Fruit fly (Drosophila melanogaster) whole organism, embryonic: Measurements from ENCODE around the gene CG32147.
A peak's percentile ranks its signal among the peaks of the same experiment; 100 is the strongest.

ENCODE experiments used
- C15 ChIP-seq: fragments of 200-800 bp; sonication (Bioruptor generic); IDR thresholded peaks from 3 replicates; pipeline ENCODE4 v1.3.6; 2022; ENCODE audit warnings: missing biosample characterization, missing genetic modification characterization
- CG10366 ChIP-seq: fragments of 200-800 bp; sonication (Bioruptor generic); IDR thresholded peaks from 2 replicates; pipeline ENCODE4 v1.3.6; 2022; ENCODE audit warnings: missing biosample characterization, missing genetic modification characterization
- CG11093 ChIP-seq: fragments of 200-800 bp; sonication (Bioruptor generic); IDR thresholded peaks from 3 replicates; pipeline ENCODE4 v1.3.6; 2022; ENCODE audit warnings: missing biosample characterization, missing genetic modification characterization
- CG13123 ChIP-seq: fragments of 200-800 bp; sonication (Bioruptor generic); optimal IDR thresholded peaks from 2 replicates; lab custom pipeline; 2016; ENCODE audit warnings: missing biosample characterization, missing genetic modification characterization
- CG14050 ChIP-seq: fragments of 200-800 bp; sonication (Bioruptor generic); IDR thresholded peaks from 3 replicates; pipeline ENCODE4 v1.3.6; 2022; ENCODE audit warnings: missing biosample characterization, missing genetic modification characterization
- CG14710 ChIP-seq: fragments of 200-800 bp; sonication (Bioruptor generic); optimal IDR thresholded peaks from 3 replicates; lab custom pipeline; 2019; ENCODE audit warnings: missing biosample characterization, mild to moderate bottlenecking, missing genetic modification characterization, moderate library complexity
- CG15011 ChIP-seq: fragments of 200-800 bp; sonication (Bioruptor generic); optimal IDR thresholded peaks from 3 replicates; lab custom pipeline; 2018; ENCODE audit warnings: missing biosample characterization, mild to moderate bottlenecking, missing genetic modification characterization
- CG17359 ChIP-seq: fragments of 200-800 bp; sonication (Bioruptor generic); optimal IDR thresholded peaks from 3 replicates; lab custom pipeline; 2018; ENCODE audit warnings: missing biosample characterization, mild to moderate bottlenecking, missing genetic modification characterization, moderate library complexity
- CG17802 ChIP-seq: fragments of 200-800 bp; sonication (Bioruptor generic); optimal IDR thresholded peaks from 2 replicates; lab custom pipeline; 2018; ENCODE audit warnings: missing biosample characterization, mild to moderate bottlenecking, missing genetic modification characterization, moderate library complexity
- CG2889 ChIP-seq: fragments of 200-800 bp; sonication (Bioruptor generic); IDR thresholded peaks from 3 replicates; pipeline ENCODE4 v1.3.6; 2022; ENCODE audit warnings: missing biosample characterization, missing genetic modification characterization
- CG31365 ChIP-seq: fragments of 200-800 bp; sonication (Bioruptor generic); optimal IDR thresholded peaks from 2 replicates; lab custom pipeline; 2018; ENCODE audit warnings: missing biosample characterization, mild to moderate bottlenecking, missing genetic modification characterization
- CG32767 ChIP-seq: fragments of 200-800 bp; sonication (Bioruptor generic); IDR thresholded peaks from 2 replicates; pipeline ENCODE4 v1.3.6; 2022; ENCODE audit warnings: missing biosample characterization, missing genetic modification characterization
- CG3995 ChIP-seq: fragments of 200-800 bp; sonication (Bioruptor generic); optimal IDR thresholded peaks from 3 replicates; lab custom pipeline; 2016; ENCODE audit warnings: missing biosample characterization, missing genetic modification characterization
- CG4282 ChIP-seq: fragments of 200-800 bp; sonication (Bioruptor generic); optimal IDR thresholded peaks from 2 replicates; lab custom pipeline; 2016; ENCODE audit warnings: missing biosample characterization, missing genetic modification characterization
- CG5245 ChIP-seq: fragments of 200-800 bp; sonication (Bioruptor generic); optimal IDR thresholded peaks from 3 replicates; lab custom pipeline; 2016; ENCODE audit warnings: missing biosample characterization, missing genetic modification characterization
- CG6791 ChIP-seq: fragments of 200-800 bp; sonication (Bioruptor generic); IDR thresholded peaks from 3 replicates; pipeline ENCODE4 v1.3.6; 2022; ENCODE audit warnings: missing biosample characterization, missing genetic modification characterization; ENCODE audit not compliant: partially characterized antibody
- CTCF ChIP-seq: fragments of 200-800 bp; sonication (Bioruptor generic); optimal IDR thresholded peaks from 2 replicates; lab custom pipeline; 2017; ENCODE audit warnings: missing biosample characterization, mild to moderate bottlenecking, missing genetic modification characterization, moderate library complexity
- Dbx ChIP-seq: fragments of 200-800 bp; sonication (Bioruptor generic); IDR thresholded peaks from 3 replicates; pipeline ENCODE4 v1.3.6; 2022; ENCODE audit warnings: missing biosample characterization, missing genetic modification characterization
- Doc2 ChIP-seq: fragments of 200-800 bp; sonication (Bioruptor generic); IDR thresholded peaks from 2 replicates; pipeline ENCODE4 v1.3.6; 2022; ENCODE audit warnings: missing biosample characterization, missing genetic modification characterization
- GATAe ChIP-seq: fragments of 200-800 bp; sonication (Bioruptor generic); conservative IDR thresholded peaks from 2 replicates; pipeline ENCODE4 v1.3.6; 2022; ENCODE audit warnings: missing biosample characterization, missing genetic modification characterization
- HHEX ChIP-seq: fragments of 200-800 bp; sonication (Bioruptor generic); optimal IDR thresholded peaks from 3 replicates; lab custom pipeline; 2017; ENCODE audit warnings: missing biosample characterization, mild to moderate bottlenecking, missing genetic modification characterization, missing genetic modification reagents
- Hr3 ChIP-seq: fragments of 200-800 bp; sonication (Bioruptor generic); optimal IDR thresholded peaks from 3 replicates; lab custom pipeline; 2016; ENCODE audit warnings: missing biosample characterization, missing genetic modification characterization
- Hr39 ChIP-seq: fragments of >200 bp; optimal IDR thresholded peaks from 2 replicates; lab custom pipeline; 2017
- Hsf ChIP-seq: fragments of 200-800 bp; sonication (Bioruptor generic); optimal IDR thresholded peaks from 3 replicates; lab custom pipeline; 2016; ENCODE audit warnings: missing biosample characterization, missing genetic modification characterization
- Kr ChIP-seq: fragments of 200-800 bp; sonication (Bioruptor generic); optimal IDR thresholded peaks from 2 replicates; lab custom pipeline; 2017; ENCODE audit warnings: missing biosample characterization, mild to moderate bottlenecking, missing genetic modification characterization
- Nf-YC ChIP-seq: fragments of 200-800 bp; optimal IDR thresholded peaks from 3 replicates; lab custom pipeline; 2019; ENCODE audit warnings: missing biosample characterization, mild to moderate bottlenecking, missing genetic modification characterization, moderate library complexity
- Scr ChIP-seq: fragments of 200-800 bp; sonication (Bioruptor generic); IDR thresholded peaks from 2 replicates; pipeline ENCODE4 v1.3.6; 2022; ENCODE audit warnings: missing biosample characterization, missing genetic modification characterization; ENCODE audit not compliant: partially characterized antibody
- Sin3A ChIP-seq: fragments of >200 bp; optimal IDR thresholded peaks from 2 replicates; lab custom pipeline; 2018
- amos ChIP-seq: fragments of 200-800 bp; sonication (Bioruptor generic); IDR thresholded peaks from 2 replicates; pipeline ENCODE4 v1.3.6; 2022; ENCODE audit warnings: missing biosample characterization, missing genetic modification characterization; ENCODE audit not compliant: partially characterized antibody
- ato ChIP-seq: fragments of 200-800 bp; sonication (Bioruptor generic); IDR thresholded peaks from 2 replicates; pipeline ENCODE4 v1.3.6; 2022; ENCODE audit warnings: missing biosample characterization, missing genetic modification characterization; ENCODE audit not compliant: partially characterized antibody
- chinmo ChIP-seq: fragments of 200-800 bp; sonication (Bioruptor generic); IDR thresholded peaks from 4 replicates; pipeline ENCODE4 v1.3.6; 2022; ENCODE audit warnings: missing biosample characterization, missing genetic modification characterization; ENCODE audit not compliant: partially characterized antibody
- crp ChIP-seq, 2 experiments: fragments of 200-800 bp; sonication (Bioruptor generic); optimal IDR thresholded peaks; 2 replicates in 1 of 2; 3 replicates in 1 of 2; lab custom pipeline; 2017; ENCODE audit warnings: missing biosample characterization in 2 of 2, missing genetic modification characterization in 2 of 2, mild to moderate bottlenecking in 1 of 2, moderate library complexity in 1 of 2
- danr ChIP-seq: fragments of 200-800 bp; sonication (Bioruptor generic); IDR thresholded peaks from 2 replicates; pipeline ENCODE4 v1.3.6; 2022; ENCODE audit warnings: missing biosample characterization, missing genetic modification characterization
- disco-r ChIP-seq: fragments of 200-800 bp; sonication (Bioruptor generic); optimal IDR thresholded peaks from 2 replicates; lab custom pipeline; 2016; ENCODE audit warnings: missing biosample characterization, missing genetic modification characterization
- dmrt99B ChIP-seq: fragments of 200-800 bp; sonication (Bioruptor generic); optimal IDR thresholded peaks from 2 replicates; lab custom pipeline; 2018; ENCODE audit warnings: missing biosample characterization, mild to moderate bottlenecking, missing genetic modification characterization, moderate library complexity
- emc ChIP-seq: fragments of 200-800 bp; sonication (Bioruptor generic); optimal IDR thresholded peaks from 2 replicates; lab custom pipeline; 2016; ENCODE audit warnings: missing biosample characterization, missing genetic modification characterization
- fd102C ChIP-seq: fragments of 200-800 bp; sonication (Bioruptor generic); optimal IDR thresholded peaks from 2 replicates; lab custom pipeline; 2018; ENCODE audit warnings: missing biosample characterization, mild to moderate bottlenecking, missing genetic modification characterization, moderate library complexity
- grau ChIP-seq: fragments of 200-800 bp; optimal IDR thresholded peaks from 3 replicates; lab custom pipeline; 2019; ENCODE audit warnings: missing biosample characterization, mild to moderate bottlenecking, missing genetic modification characterization, moderate library complexity
- insv ChIP-seq, 2 experiments: fragments of 200-800 bp; sonication (Bioruptor generic); optimal IDR thresholded peaks; 3 replicates each; lab custom pipeline; 2016 to 2018; ENCODE audit warnings: missing biosample characterization in 2 of 2, missing genetic modification characterization in 2 of 2
- inv ChIP-seq: fragments of 200-800 bp; sonication (Bioruptor generic); IDR thresholded peaks from 2 replicates; pipeline ENCODE4 v1.3.6; 2022; ENCODE audit warnings: missing biosample characterization, missing genetic modification characterization; ENCODE audit not compliant: partially characterized antibody
- lola ChIP-seq, 3 experiments: fragments of >200 bp in 2 of 3; fragments of 200-800 bp in 1 of 3; sonication (Bioruptor generic) in 1 of 3; optimal IDR thresholded peaks; 2 replicates each; lab custom pipeline; 2017 to 2019; ENCODE audit warnings: missing biosample characterization in 3 of 3, missing genetic modification characterization in 3 of 3, mild to moderate bottlenecking in 1 of 3, moderate library complexity in 1 of 3
- nerfin-1 ChIP-seq: fragments of 200-800 bp; sonication (Bioruptor generic); optimal IDR thresholded peaks from 3 replicates; lab custom pipeline; 2019; ENCODE audit warnings: missing biosample characterization, mild to moderate bottlenecking, missing genetic modification characterization, moderate library complexity
- ro ChIP-seq: fragments of 200-800 bp; sonication (Bioruptor generic); IDR thresholded peaks from 2 replicates; pipeline ENCODE4 v1.3.6; 2022; ENCODE audit warnings: missing biosample characterization, missing genetic modification characterization
- row ChIP-seq: fragments of 200-800 bp; sonication (Bioruptor generic); IDR thresholded peaks from 3 replicates; pipeline ENCODE4 v1.3.6; 2022; ENCODE audit warnings: missing biosample characterization, missing genetic modification characterization
- sens ChIP-seq: fragments of 200-800 bp; sonication (Bioruptor generic); peaks from one replicate; lab custom pipeline; 2016; ENCODE audit warnings: missing biosample characterization, missing genetic modification characterization
- sob ChIP-seq: fragments of 200-800 bp; sonication (Bioruptor generic); IDR thresholded peaks from 2 replicates; pipeline ENCODE4 v1.3.6; 2022; ENCODE audit warnings: missing biosample characterization, missing genetic modification characterization
- tin ChIP-seq: fragments of 200-800 bp; sonication (Bioruptor generic); optimal IDR thresholded peaks from 3 replicates; lab custom pipeline; 2016; ENCODE audit warnings: missing biosample characterization, missing genetic modification characterization
- twi ChIP-seq: fragments of 200-800 bp; optimal IDR thresholded peaks from 2 replicates; lab custom pipeline; 2019; ENCODE audit warnings: missing biosample characterization, mild to moderate bottlenecking, missing genetic modification characterization, moderate library complexity
- tx ChIP-seq: fragments of 200-800 bp; sonication (Bioruptor generic); optimal IDR thresholded peaks from 2 replicates; lab custom pipeline; 2016; ENCODE audit warnings: missing biosample characterization, missing genetic modification characterization

CG32147 gene

dm6 chr3L:15142004-15142890 lies 1.6 kb downstream of the CG32147 start, which contains the start of gene Pdi (continued):
- TF ChIP-seq CG14050 (no peak), Hr39 (lab: Kevin White, UChicago) (no peak), Kr (GFP tag; lab: Kevin White, UChicago) (no peak), crp (GFP tag; optimal IDR thresholded peaks at IDR 0.05; lab: Kevin White, UChicago) (peak in 1 of 2 experiments; percentile 18), inv (peak; percentile 58; the same call in 1 of the 2 replicates), Hsf (GFP tag; lab: Kevin White, UChicago) (peak; percentile 16), nerfin-1 (tag; lab: Kevin White, UChicago) (peak; percentile 41), CG2889 (GFP tag; lab: Robert Waterston, UW) (no peak), sob (GFP tag; lab: Robert Waterston, UW) (peak; percentile 60; the same call in 1 of the 2 replicates), GATAe (GFP tag; lab: Robert Waterston, UW) (no peak), twi (tag; lab: Kevin White, UChicago) (no peak), CG6791 (GFP tag; lab: Robert Waterston, UW) (peak; percentile 58; the same call in 1 of the 3 replicates), CG17802 (tag; lab: Kevin White, UChicago) (no peak), lola (GFP tag; optimal IDR thresholded peaks at IDR 0.05; lab: Kevin White, UChicago) (no peak), sens (GFP tag; lab: Kevin White, UChicago) (peak; percentile 94), insv (GFP tag; optimal IDR thresholded peaks at IDR 0.05; lab: Kevin White, UChicago) (peak in 1 of 2 experiments; percentile 24), Hr3 (peak; percentile 9), Dbx (GFP tag; lab: Robert Waterston, UW) (0 out of 3 replicates have a peak, but pooled peaks have one; percentile 33), CG13123 (GFP tag; lab: Kevin White, UChicago) (no peak), tx (GFP tag; lab: Kevin White, UChicago) (peak; percentile 19), tin (GFP tag; lab: Kevin White, UChicago) (peak; percentile 3), fd102C (no peak), ato (peak; percentile 54), danr (GFP tag; lab: Robert Waterston, UW) (no peak), CG5245 (GFP tag; lab: Kevin White, UChicago) (peak; percentile 16), chinmo (GFP tag; lab: Robert Waterston, UW) (peak; percentile 76; the same call in 2 of the 4 replicates), CG3995 (GFP tag; lab: Kevin White, UChicago) (peak; percentile 24), HHEX (GFP tag; lab: Kevin White, UChicago) (no peak), grau (tag; lab: Kevin White, UChicago) (peak; percentile 53), emc (GFP tag; lab: Kevin White, UChicago) (no peak), CG14710 (tag; lab: Kevin White, UChicago) (peak; percentile 59), CG15011 (GFP tag; lab: Kevin White, UChicago) (no peak), ro (no peak), Sin3A (lab: Kevin White, UChicago) (peak; percentile 43), Scr (GFP tag; lab: Robert Waterston, UW) (peak; percentile 69), row (GFP tag; lab: Robert Waterston, UW) (peak; percentile 40; the same call in 1 of the 3 replicates), disco-r (GFP tag; lab: Kevin White, UChicago) (no peak), Doc2 (GFP tag; lab: Robert Waterston, UW) (no peak), CG11093 (GFP tag; lab: Robert Waterston, UW) (no peak), CTCF (GFP tag; lab: Kevin White, UChicago) (peak; percentile 97), CG32767 (peak; percentile 70), CG4282 (no peak), CG10366 (GFP tag; lab: Robert Waterston, UW) (no peak; the same call in 1 of the 2 replicates), CG31365 (tag; lab: Kevin White, UChicago) (peak; percentile 13), CG17359 (tag; lab: Kevin White, UChicago) (peak; percentile 56), amos (GFP tag; lab: Robert Waterston, UW) (peak; percentile 89), Nf-YC (tag; lab: Kevin White, UChicago) (peak; percentile 36), C15 (GFP tag; lab: Robert Waterston, UW) (no peak), dmrt99B (peak; percentile 20)
